Worm (Caenorhabditis elegans) whole organism, young adult: Measurements from ENCODE around the gene C09B9.1.
"Not testable (repeated sequence)": the region's sequence is repeated elsewhere in the genome, so short reads cannot be mapped to it uniquely, and the experiment has no call there.

Experiments used
- B0261.1 ChIP-seq: sonication (generic microtip); optimal IDR thresholded peaks from 2 replicates; lab custom pipeline; 2016; ENCODE audit warnings: mild to moderate bottlenecking, missing genetic modification characterization, moderate library complexity, missing compliant biosample characterization
- B0336.3 ChIP-seq: fragments of 200-800 bp; sonication (Bioruptor generic); IDR thresholded peaks from 2 replicates; pipeline ENCODE4 v1.3.6; 2022; ENCODE audit warnings: missing genetic modification characterization, missing compliant biosample characterization
- D2030.7 ChIP-seq: fragments of 200-800 bp; sonication (Bioruptor generic); IDR thresholded peaks from 2 replicates; pipeline ENCODE4 v1.3.6; 2022; ENCODE audit warnings: missing genetic modification reagents, missing genetic modification characterization, missing compliant biosample characterization
- F22D6.2 ChIP-seq: sonication (generic microtip); optimal IDR thresholded peaks from 2 replicates; lab custom pipeline; 2016; ENCODE audit warnings: mild to moderate bottlenecking, missing genetic modification characterization, missing compliant biosample characterization
- F33H1.4 ChIP-seq: fragments of 200-800 bp; sonication (Bioruptor generic); IDR thresholded peaks from 2 replicates; pipeline ENCODE4 v1.3.6; 2022; ENCODE audit warnings: missing genetic modification reagents, missing genetic modification characterization, missing compliant biosample characterization
- F37B4.10 ChIP-seq: fragments of 200-800 bp; sonication (Bioruptor generic); IDR thresholded peaks from 2 replicates; pipeline ENCODE4 v1.3.6; 2022; ENCODE audit warnings: missing genetic modification characterization, missing compliant biosample characterization
- F39B2.1 ChIP-seq: fragments of 200-800 bp; sonication (Bioruptor generic); IDR thresholded peaks from 2 replicates; pipeline ENCODE4 v1.3.6; 2022; ENCODE audit warnings: missing genetic modification reagents, missing genetic modification characterization, missing compliant biosample characterization
- F57C9.4 ChIP-seq: sonication (generic microtip); optimal IDR thresholded peaks from 2 replicates; lab custom pipeline; 2017; ENCODE audit warnings: mild to moderate bottlenecking, missing genetic modification characterization, missing compliant biosample characterization
- ama-1 ChIP-seq, 3 experiments: fragments of 150-350 bp in 1 of 3; sonication (generic microtip) in 2 of 3; optimal IDR thresholded peaks; 2 replicates each; lab custom pipeline; 2014 to 2018; ENCODE audit warnings: missing biosample characterization in 2 of 3, missing genetic modification characterization in 2 of 3, missing genetic modification reagents in 2 of 3
- aptf-3 ChIP-seq: fragments of 200-800 bp; sonication (Bioruptor generic); IDR thresholded peaks from 2 replicates; pipeline ENCODE4 v1.3.6; 2022; ENCODE audit warnings: missing genetic modification characterization, missing compliant biosample characterization
- attf-6 ChIP-seq: fragments of 200-800 bp; sonication (Bioruptor generic); IDR thresholded peaks from 2 replicates; pipeline ENCODE4 v1.3.6; 2022; ENCODE audit warnings: missing genetic modification reagents, missing genetic modification characterization, missing compliant biosample characterization
- ceh-27 ChIP-seq: fragments of 200-800 bp; sonication (Bioruptor generic); optimal IDR thresholded peaks from 2 replicates; lab custom pipeline; 2018; ENCODE audit warnings: mild to moderate bottlenecking, missing genetic modification characterization, moderate library complexity, missing compliant biosample characterization
- ceh-58 ChIP-seq: fragments of 200-800 bp; sonication (Bioruptor generic); IDR thresholded peaks from 2 replicates; pipeline ENCODE4 v1.3.6; 2022; ENCODE audit warnings: missing genetic modification characterization, missing compliant biosample characterization
- dpl-1 ChIP-seq: fragments of 150-350 bp; optimal IDR thresholded peaks from 2 replicates; lab custom pipeline; 2014; ENCODE audit warnings: missing biosample characterization, missing genetic modification reagents, missing genetic modification characterization
- egl-18 ChIP-seq: fragments of 200-800 bp; sonication (Bioruptor generic); IDR thresholded peaks from 2 replicates; pipeline ENCODE4 v1.3.6; 2022; ENCODE audit warnings: missing genetic modification reagents, missing genetic modification characterization, missing compliant biosample characterization
- ekl-4 ChIP-seq: fragments of 200-800 bp; sonication (Bioruptor generic); IDR thresholded peaks from 2 replicates; pipeline ENCODE4 v1.3.6; 2022; ENCODE audit warnings: missing genetic modification reagents, missing genetic modification characterization, missing compliant biosample characterization
- ets-4 ChIP-seq: fragments of 200-800 bp; sonication (Bioruptor generic); optimal IDR thresholded peaks from 2 replicates; lab custom pipeline; 2018; ENCODE audit warnings: mild to moderate bottlenecking, missing genetic modification characterization, missing compliant biosample characterization
- him-1 ChIP-seq: sonication (generic microtip); optimal IDR thresholded peaks from 2 replicates; lab custom pipeline; 2016; ENCODE audit warnings: missing genotype, missing genetic modification reagents, missing genetic modification characterization, missing compliant biosample characterization
- hlh-12 ChIP-seq: sonication (generic microtip); optimal IDR thresholded peaks from 2 replicates; lab custom pipeline; 2016; ENCODE audit warnings: missing genetic modification characterization, missing compliant biosample characterization
- hsf-1 ChIP-seq: fragments of 200-800 bp; sonication (Bioruptor generic); IDR thresholded peaks from 2 replicates; pipeline ENCODE4 v1.3.6; 2022; ENCODE audit warnings: missing genetic modification reagents, missing genetic modification characterization, missing compliant biosample characterization
- let-607 ChIP-seq, 2 experiments: fragments of 200-800 bp in 1 of 2; sonication (Bioruptor generic) in 1 of 2; sonication (generic microtip) in 1 of 2; optimal IDR thresholded peaks; 2 replicates each; lab custom pipeline; 2016 to 2018; ENCODE audit warnings: mild to moderate bottlenecking in 2 of 2, missing compliant biosample characterization in 2 of 2, missing genetic modification characterization in 2 of 2, moderate library complexity in 2 of 2, missing genotype in 1 of 2
- lsl-1 ChIP-seq: fragments of 200-800 bp; sonication (Bioruptor generic); optimal IDR thresholded peaks from 2 replicates; lab custom pipeline; 2018; ENCODE audit warnings: mild to moderate bottlenecking, missing genetic modification characterization, moderate library complexity, missing compliant biosample characterization
- lsy-27 ChIP-seq: sonication (generic microtip); optimal IDR thresholded peaks from 2 replicates; lab custom pipeline; 2017; ENCODE audit warnings: missing genetic modification characterization, mild to moderate bottlenecking, missing compliant biosample characterization, antibody characterized with exemption, missing genotype, borderline replicate concordance; ENCODE audit not compliant: insufficient read depth
- madf-6 ChIP-seq: fragments of 200-800 bp; sonication (Bioruptor generic); IDR thresholded peaks from 2 replicates; pipeline ENCODE4 v1.3.6; 2022; ENCODE audit warnings: missing genetic modification reagents, missing genetic modification characterization, missing compliant biosample characterization
- mes-4 ChIP-seq: sonication (generic microtip); optimal IDR thresholded peaks from 2 replicates; lab custom pipeline; 2016; ENCODE audit warnings: missing genotype, missing genetic modification characterization, missing compliant biosample characterization
- nhr-27 ChIP-seq: fragments of 200-800 bp; sonication (Bioruptor generic); optimal IDR thresholded peaks from 2 replicates; lab custom pipeline; 2018; ENCODE audit warnings: mild to moderate bottlenecking, missing genetic modification characterization, moderate library complexity, missing compliant biosample characterization
- nhr-80 ChIP-seq: sonication (generic microtip); optimal IDR thresholded peaks from 2 replicates; lab custom pipeline; 2016; ENCODE audit warnings: missing genetic modification characterization, missing compliant biosample characterization
- pbrm-1 ChIP-seq: fragments of 200-800 bp; sonication (Bioruptor generic); IDR thresholded peaks from 2 replicates; pipeline ENCODE4 v1.3.6; 2022; ENCODE audit warnings: missing genetic modification reagents, missing genetic modification characterization, missing compliant biosample characterization
- repo-1 ChIP-seq: sonication (generic microtip); optimal IDR thresholded peaks from 2 replicates; lab custom pipeline; 2017; ENCODE audit warnings: mild to moderate bottlenecking, missing genetic modification characterization, missing compliant biosample characterization
- snpc-4 ChIP-seq, 5 experiments: fragments of 150-350 bp in 1 of 5; sonication (generic microtip) in 4 of 5; optimal IDR thresholded peaks; 2 replicates each; lab custom pipeline; 2014 to 2018; ENCODE audit warnings: missing genetic modification characterization in 5 of 5, missing biosample characterization in 3 of 5, antibody characterized with exemption in 2 of 5, mild to moderate bottlenecking in 2 of 5, missing compliant biosample characterization in 2 of 5, missing genotype in 2 of 5, moderate library complexity in 2 of 5, missing genetic modification reagents in 1 of 5
- tbx-9 ChIP-seq: sonication (generic microtip); optimal IDR thresholded peaks from 2 replicates; lab custom pipeline; 2016; ENCODE audit warnings: borderline replicate concordance, missing genetic modification characterization, inconsistent platforms, missing compliant biosample characterization
- unc-130 ChIP-seq: sonication (generic microtip); optimal IDR thresholded peaks from 2 replicates; lab custom pipeline; 2016; ENCODE audit warnings: missing genetic modification reagents, missing genetic modification characterization, missing compliant biosample characterization
- xnd-1 ChIP-seq: sonication (generic microtip); optimal IDR thresholded peaks from 2 replicates; lab custom pipeline; 2016; ENCODE audit warnings: missing genotype, missing genetic modification reagents, missing genetic modification characterization, missing compliant biosample characterization
- ztf-22 ChIP-seq: fragments of 200-800 bp; sonication (Bioruptor generic); optimal IDR thresholded peaks from 2 replicates; lab custom pipeline; 2018; ENCODE audit warnings: mild to moderate bottlenecking, missing genetic modification characterization, moderate library complexity, missing compliant biosample characterization
- ztf-25 ChIP-seq: fragments of 200-800 bp; sonication (Bioruptor generic); IDR thresholded peaks from 2 replicates; pipeline ENCODE4 v1.3.6; 2022; ENCODE audit warnings: missing genetic modification reagents, missing genetic modification characterization, missing compliant biosample characterization

The C09B9.1 gene

DNA sequence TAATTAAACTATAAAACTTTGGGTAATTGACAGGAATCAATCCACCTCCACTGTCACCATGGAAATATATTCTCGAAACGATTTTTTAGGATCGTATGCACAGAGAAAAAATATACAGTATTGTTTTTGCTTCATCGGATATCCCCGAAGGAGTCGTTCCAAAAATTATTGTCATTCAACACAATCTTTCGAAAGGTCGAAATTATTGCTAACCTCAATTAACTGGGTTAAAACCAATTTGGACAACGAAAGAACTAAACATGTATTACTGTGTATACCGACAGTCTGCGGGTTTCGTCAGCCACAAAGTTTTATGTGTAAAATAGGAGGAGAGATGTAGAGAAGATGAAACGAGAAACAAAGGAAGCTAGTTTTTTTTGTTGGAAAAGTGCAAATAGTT is 25.7 kb downstream of the C09B9.1 start (continued):
- TF ChIP-seq D2030.7 = peak; percentile 87
- TF ChIP-seq dpl-1 (GFP tag; lab: Kevin White, UChicago) = no peak
- TF ChIP-seq ets-4 = no peak
- TF ChIP-seq madf-6 (GFP tag; lab: Robert Waterston, UW) = peak; percentile 63
- TF ChIP-seq hlh-12 = no peak
- peak; percentile 50; the same call in 1 of the 2 replicates for TF ChIP-seq hsf-1 (GFP tag; lab: Robert Waterston, UW)
- no peak for TF ChIP-seq B0261.1 (tag; lab: Kevin White, UChicago)
- TF ChIP-seq lsl-1 = peak; percentile 29
- peak; percentile 72 for TF ChIP-seq ama-1 (optimal IDR thresholded peaks at IDR 0.05; lab: Kevin White, UChicago)
- TF ChIP-seq ama-1 (GFP tag; optimal IDR thresholded peaks at IDR 0.05; lab: Kevin White, UChicago) = no peak
- peak; percentile 95 for TF ChIP-seq attf-6 (GFP tag; lab: Robert Waterston, UW)
- TF ChIP-seq F22D6.2 (tag; lab: Kevin White, UChicago) = no peak
- TF ChIP-seq ekl-4 (GFP tag; lab: Robert Waterston, UW) = 0 out of 2 replicates have a peak, but pooled peaks have one; percentile 44
- TF ChIP-seq F33H1.4 (GFP tag; lab: Robert Waterston, UW) = peak; percentile 38
- TF ChIP-seq snpc-4 (GFP tag; optimal IDR thresholded peaks at IDR 0.05; lab: Kevin White, UChicago) = peak; percentile 94
- TF ChIP-seq snpc-4 (tag; optimal IDR thresholded peaks at IDR 0.05; lab: Kevin White, UChicago) = peak; percentile 95 to 98 (median 96)
- TF ChIP-seq F39B2.1 = peak; percentile 47; the same call in 1 of the 2 replicates
- TF ChIP-seq, all 124 proteins: peak for 26

DNA sequence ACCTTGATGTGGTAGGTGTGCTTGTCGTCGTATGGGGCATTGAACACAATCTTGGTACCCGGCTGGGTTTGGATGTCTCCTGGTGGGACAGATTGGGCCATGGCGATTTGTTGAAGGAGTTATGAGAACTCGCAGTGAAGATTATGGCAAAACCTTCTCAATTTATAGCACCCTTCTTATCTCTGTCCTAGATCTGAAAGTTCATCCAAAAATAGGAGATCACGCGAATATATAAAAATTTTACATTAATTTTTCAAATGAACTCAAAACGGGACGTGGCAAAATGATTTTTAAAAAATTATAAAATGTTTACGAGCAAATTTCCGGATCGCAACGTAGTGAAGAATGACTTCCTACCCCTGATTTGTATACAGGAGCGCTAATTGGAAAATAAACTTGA is 27.4 kb downstream of the C09B9.1 start, which contains the start of gene msp-53:
Gene msp-53 (minus strand): TSS at position 101 of the 400 bp plus-strand sequence.
- TF ChIP-seq aptf-3 (GFP tag; lab: Robert Waterston, UW); mes-4 (tag; lab: Kevin White, UChicago); xnd-1 (tag; lab: Kevin White, UChicago): not testable (repeated sequence)

DNA sequence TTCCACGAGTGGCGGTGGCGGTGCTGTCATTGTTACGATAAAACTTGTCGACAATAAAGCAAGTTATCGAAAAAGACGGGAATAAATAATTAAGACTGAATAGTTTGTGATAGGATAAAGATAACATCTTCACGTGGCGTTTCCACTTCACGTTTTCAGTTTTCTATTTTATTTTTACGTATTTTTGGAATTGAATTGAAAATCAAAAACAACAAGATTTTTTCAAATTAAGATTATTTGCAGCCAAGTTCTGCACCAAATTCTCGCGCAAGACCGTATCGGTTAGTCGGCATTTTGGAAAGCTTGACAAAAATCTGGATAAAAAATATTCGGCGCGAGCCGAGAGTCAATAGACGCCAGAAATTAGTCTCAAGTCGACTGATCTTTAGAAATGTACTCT is 29.3 kb downstream of the C09B9.1 start, which contains the start of gene ttbk-2.2:
Gene ttbk-2.2 (minus strand): TSS at position 101 of the 400 bp plus-strand sequence.
- TF ChIP-seq nhr-80; repo-1 (tag; lab: Kevin White, UChicago); egl-18 (GFP tag; lab: Robert Waterston, UW): not testable (repeated sequence)

DNA sequence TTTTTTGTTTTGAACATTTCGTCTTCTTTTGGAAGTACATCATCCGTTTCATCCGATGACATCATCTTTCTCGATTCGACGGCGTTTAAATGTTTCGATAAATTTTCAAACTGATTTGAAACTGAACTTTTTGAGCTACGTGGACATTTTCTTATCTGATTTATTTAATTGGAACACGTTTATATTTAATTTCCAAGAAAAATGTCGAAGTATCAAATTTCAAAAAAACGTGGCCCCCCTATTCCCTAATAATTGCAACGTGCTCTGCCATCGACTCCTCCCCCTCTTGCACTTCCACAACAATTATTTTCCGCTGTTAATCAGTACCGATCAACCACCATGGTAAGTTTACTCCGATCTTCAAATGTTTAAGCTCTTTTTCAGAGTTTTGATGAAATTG is 31.0 kb downstream of the C09B9.1 start, which contains the start of the genes R13H9.6 and rmd-6:
Gene R13H9.6 (minus strand): TSS at position 101 of the 400 bp plus-strand sequence.
Gene rmd-6 (plus strand): TSS at position 305 of the 400 bp plus-strand sequence.
- TF ChIP-seq tbx-9 (tag; lab: Kevin White, UChicago); him-1 (tag; lab: Kevin White, UChicago); unc-130 (GFP tag; lab: Kevin White, UChicago): not testable (repeated sequence)

DNA sequence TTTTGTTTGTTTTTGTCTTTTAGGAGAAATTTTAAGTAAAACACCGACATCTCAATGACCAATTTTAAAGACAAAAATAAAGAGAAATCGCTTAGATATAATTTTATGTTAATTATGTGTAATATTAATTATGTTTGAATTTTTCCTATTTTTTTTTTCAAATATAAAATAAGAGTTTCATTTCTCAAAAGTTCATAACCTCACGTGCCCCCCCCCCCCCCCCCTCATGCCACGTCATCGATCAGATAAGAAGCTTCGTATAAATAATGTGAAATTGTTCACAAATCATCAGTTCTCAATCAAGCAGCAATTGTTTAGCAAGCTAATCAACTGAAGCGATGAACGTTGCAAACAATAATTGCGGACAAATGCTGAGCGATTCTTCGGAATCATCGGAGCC is 33.0 kb downstream of the C09B9.1 start, which contains the start of gene C02B10.6:
Gene C02B10.6 (plus strand): TSS at position 301 of the 400 bp plus-strand sequence.
- not testable (repeated sequence) for TF ChIP-seq nhr-27 (tag; lab: Kevin White, UChicago); B0336.3 (GFP tag; lab: Robert Waterston, UW); ztf-25

DNA sequence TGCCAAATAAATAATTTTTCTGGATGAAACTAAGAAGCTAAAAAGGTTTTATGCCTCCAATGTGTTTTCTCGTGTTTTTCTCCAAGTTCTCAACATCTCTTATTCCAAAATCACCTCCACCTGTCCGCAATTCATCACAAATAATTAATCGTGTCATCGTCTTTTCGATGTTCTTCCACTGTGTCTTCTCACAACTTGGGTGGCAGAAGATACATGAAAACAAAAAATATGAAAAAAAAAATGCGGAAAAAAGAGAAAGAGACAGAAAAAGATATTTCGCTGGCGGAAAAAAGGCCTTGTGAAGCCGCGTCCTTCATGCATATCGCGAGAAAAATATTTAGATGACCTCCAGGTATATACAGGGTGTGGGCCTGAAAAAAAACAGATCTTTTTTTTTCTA is 36.2 kb downstream of the C09B9.1 start:
- TF ChIP-seq F37B4.10 (GFP tag; lab: Robert Waterston, UW) (no peak), ceh-27 (GFP tag; lab: Kevin White, UChicago) (no peak), ceh-58 (no peak), pbrm-1 (GFP tag; lab: Robert Waterston, UW) (no peak), F57C9.4 (no peak), let-607 (tag; optimal IDR thresholded peaks at IDR 0.05; lab: Kevin White, UChicago) (no peak), ztf-22 (GFP tag; lab: Kevin White, UChicago) (no peak), lsy-27 (tag; lab: Kevin White, UChicago) (no peak), aptf-3 (GFP tag; lab: Robert Waterston, UW) (no peak)
- TF ChIP-seq, all 124 proteins: peak for 0
